Worm (Caenorhabditis elegans): ENCODE data around the gene C27D9.2.

- no peak for TF ChIP-seq sea-1 (GFP tag; conservative IDR thresholded peaks at IDR 0.05)
- no peak for TF ChIP-seq ama-1 (optimal IDR thresholded peaks at IDR 0.05)
- TF ChIP-seq pes-1 (GFP tag; IDR thresholded peaks at IDR 0.05) = no peak
- TF ChIP-seq tra-4 (tag; optimal IDR thresholded peaks at IDR 0.05) = no peak
- TF ChIP-seq hmbx-1 (tag; optimal IDR thresholded peaks at IDR 0.05) = no peak
- TF ChIP-seq ets-7 (tag; optimal IDR thresholded peaks at IDR 0.05) = no peak
- no peak for TF ChIP-seq scrt-1 (GFP tag; IDR thresholded peaks at IDR 0.05)
- no peak for TF ChIP-seq flt-1 (GFP tag; IDR thresholded peaks at IDR 0.05)
- no peak for TF ChIP-seq tbx-11 (GFP tag; IDR thresholded peaks at IDR 0.05)
- TF ChIP-seq F13C5.2 (tag; optimal IDR thresholded peaks at IDR 0.05) = no peak
- no peak for TF ChIP-seq aly-1 (tag; optimal IDR thresholded peaks at IDR 0.05)
- TF ChIP-seq ceh-13 (GFP tag; optimal IDR thresholded peaks at IDR 0.05) = no peak
- TF ChIP-seq B0310.2 (tag; optimal IDR thresholded peaks at IDR 0.05) = no peak
- TF ChIP-seq hnd-1 (tag; optimal IDR thresholded peaks at IDR 0.05) = no peak
Measured at ce11 chrII:4710813-4711212, 45.8 kb downstream of the C27D9.2 start.
